Worm (Caenorhabditis elegans) whole organism, mixed stage, embryonic: ENCODE measurements around the gene let-268.

ENCODE experiments used
- M03D4.4 ChIP-seq: sonication (generic microtip); optimal IDR thresholded peaks from 2 replicates; lab custom pipeline; 2017; ENCODE audit warnings: mild to moderate bottlenecking, missing genetic modification characterization, missing compliant biosample characterization
- bed-3 ChIP-seq: fragments of 200-800 bp; sonication (Bioruptor generic); optimal IDR thresholded peaks from 3 replicates; lab custom pipeline; 2018; ENCODE audit warnings: mild to moderate bottlenecking, missing genetic modification characterization, moderate library complexity, missing compliant biosample characterization
- blmp-1 ChIP-seq: fragments of 150-350 bp; optimal IDR thresholded peaks from 2 replicates; lab custom pipeline; 2014; ENCODE audit warnings: missing biosample characterization, missing genetic modification characterization
- ceh-39 ChIP-seq: fragments of 150-350 bp; optimal IDR thresholded peaks from 2 replicates; lab custom pipeline; 2014; ENCODE audit warnings: missing biosample characterization, missing genetic modification characterization
- ceh-43 ChIP-seq: fragments of 200-800 bp; sonication (Bioruptor generic); optimal IDR thresholded peaks from 2 replicates; lab custom pipeline; 2018; ENCODE audit warnings: mild to moderate bottlenecking, missing genetic modification characterization, moderate library complexity, missing compliant biosample characterization
- ceh-83 ChIP-seq: fragments of 200-800 bp; sonication (Bioruptor generic); optimal IDR thresholded peaks from 2 replicates; lab custom pipeline; 2018; ENCODE audit warnings: mild to moderate bottlenecking, missing genetic modification characterization, missing compliant biosample characterization
- ces-1 ChIP-seq: fragments of 150-350 bp; optimal IDR thresholded peaks from 2 replicates; lab custom pipeline; 2014; ENCODE audit warnings: missing biosample characterization, missing genetic modification reagents, missing genetic modification characterization
- cnd-1 ChIP-seq: fragments of 200-800 bp; sonication (Bioruptor generic); optimal IDR thresholded peaks from 2 replicates; lab custom pipeline; 2018; ENCODE audit warnings: mild to moderate bottlenecking, missing genetic modification characterization, missing compliant biosample characterization
- drap-1 ChIP-seq: fragments of 200-800 bp; sonication (Bioruptor generic); optimal IDR thresholded peaks from 3 replicates; lab custom pipeline; 2018; ENCODE audit warnings: mild to moderate bottlenecking, missing genetic modification characterization, missing compliant biosample characterization
- elt-3 ChIP-seq: fragments of 150-350 bp; optimal IDR thresholded peaks from 2 replicates; lab custom pipeline; 2014; ENCODE audit warnings: missing biosample characterization, missing genetic modification characterization
- flh-1 ChIP-seq: fragments of 200-800 bp; sonication (Bioruptor generic); optimal IDR thresholded peaks from 2 replicates; lab custom pipeline; 2018; ENCODE audit warnings: mild to moderate bottlenecking, missing genetic modification characterization, moderate library complexity, missing compliant biosample characterization
- hlh-1 ChIP-seq: fragments of 150-350 bp; optimal IDR thresholded peaks from 2 replicates; lab custom pipeline; 2014; ENCODE audit warnings: missing biosample characterization, missing genetic modification reagents, missing genetic modification characterization
- lin-13 ChIP-seq: fragments of 150-350 bp; optimal IDR thresholded peaks from 2 replicates; lab custom pipeline; 2014; ENCODE audit warnings: missing biosample characterization, missing genetic modification characterization
- lsy-2 ChIP-seq: fragments of 150-350 bp; optimal IDR thresholded peaks from 2 replicates; lab custom pipeline; 2014; ENCODE audit warnings: missing biosample characterization, missing genetic modification characterization
- mab-5 ChIP-seq: fragments of 150-350 bp; optimal IDR thresholded peaks from 2 replicates; lab custom pipeline; 2014; ENCODE audit warnings: missing biosample characterization, missing genetic modification characterization
- mep-1 ChIP-seq: fragments of 150-350 bp; optimal IDR thresholded peaks from 2 replicates; lab custom pipeline; 2017; ENCODE audit warnings: missing biosample characterization, missing genetic modification reagents, missing genetic modification characterization, inconsistent platforms
- mls-2 ChIP-seq: sonication (generic microtip); optimal IDR thresholded peaks from 2 replicates; lab custom pipeline; 2016; ENCODE audit warnings: mild to moderate bottlenecking, missing genetic modification characterization, moderate library complexity, missing compliant biosample characterization
- nhr-12 ChIP-seq: fragments of 150-350 bp; optimal IDR thresholded peaks from 2 replicates; lab custom pipeline; 2014; ENCODE audit warnings: missing biosample characterization, missing genetic modification characterization
- nhr-2 ChIP-seq: fragments of 150-350 bp; optimal IDR thresholded peaks from 2 replicates; lab custom pipeline; 2014; ENCODE audit warnings: missing biosample characterization, missing genetic modification characterization
- nhr-237 ChIP-seq: fragments of 150-350 bp; optimal IDR thresholded peaks from 2 replicates; lab custom pipeline; 2014; ENCODE audit warnings: missing biosample characterization, missing genetic modification characterization
- nhr-76 ChIP-seq: sonication (generic microtip); optimal IDR thresholded peaks from 2 replicates; lab custom pipeline; 2017; ENCODE audit warnings: missing biosample characterization, missing genetic modification characterization
- pha-4 ChIP-seq: fragments of 150-350 bp; optimal IDR thresholded peaks from 2 replicates; lab custom pipeline; 2018; ENCODE audit warnings: missing biosample characterization, missing genetic modification reagents, missing genetic modification characterization
- sem-2 ChIP-seq: fragments of 200-800 bp; sonication (Bioruptor generic); optimal IDR thresholded peaks from 2 replicates; lab custom pipeline; 2018; ENCODE audit warnings: mild to moderate bottlenecking, missing genetic modification characterization, missing compliant biosample characterization
- snpc-4 ChIP-seq: fragments of 150-350 bp; optimal IDR thresholded peaks from 2 replicates; lab custom pipeline; 2014; ENCODE audit warnings: missing biosample characterization, missing genetic modification characterization
- sptf-1 ChIP-seq: sonication (generic microtip); optimal IDR thresholded peaks from 2 replicates; lab custom pipeline; 2017; ENCODE audit warnings: mild to moderate bottlenecking, missing genetic modification characterization, moderate library complexity, missing compliant biosample characterization
- tbx-8 ChIP-seq: fragments of 200-800 bp; sonication (Bioruptor generic); optimal IDR thresholded peaks from 2 replicates; lab custom pipeline; 2018; ENCODE audit warnings: mild to moderate bottlenecking, missing genetic modification characterization, moderate library complexity, missing compliant biosample characterization
- unc-120 ChIP-seq: sonication (generic microtip); optimal IDR thresholded peaks from 2 replicates; lab custom pipeline; 2017; ENCODE audit warnings: missing genetic modification characterization, missing compliant biosample characterization; ENCODE audit not compliant: poor library complexity, severe bottlenecking
- unc-39 ChIP-seq: fragments of 150-350 bp; optimal IDR thresholded peaks from 2 replicates; lab custom pipeline; 2014; ENCODE audit warnings: missing biosample characterization, missing genetic modification characterization
- unc-62 ChIP-seq: fragments of 150-350 bp; optimal IDR thresholded peaks from 2 replicates; lab custom pipeline; 2014; ENCODE audit warnings: missing biosample characterization, missing genetic modification reagents, missing genetic modification characterization
- zip-8 ChIP-seq: fragments of 150-350 bp; optimal IDR thresholded peaks from 2 replicates; lab custom pipeline; 2014; ENCODE audit warnings: missing biosample characterization, missing genetic modification characterization

let-268 gene

ce11 chrII:10040834-10041233 lies 1.1 kb upstream of the let-268 start, which contains the start of gene ogr-2:
Gene ogr-2 (plus strand): TSS chrII:10041134.
- no peak for TF ChIP-seq mep-1 (tag; lab: Kevin White, UChicago)
- TF ChIP-seq nhr-76: no peak
- no peak for TF ChIP-seq ceh-83
- TF ChIP-seq snpc-4 (tag; lab: Kevin White, UChicago): no peak
- TF ChIP-seq sptf-1 (tag; lab: Kevin White, UChicago): no peak
- no peak for TF ChIP-seq nhr-2 (tag; lab: Kevin White, UChicago)
- TF ChIP-seq pha-4 (tag; lab: Kevin White, UChicago): no peak
- TF ChIP-seq M03D4.4 (tag; lab: Kevin White, UChicago): no peak
- no peak for TF ChIP-seq drap-1
- no peak for TF ChIP-seq sem-2
- TF ChIP-seq elt-3 (tag; lab: Kevin White, UChicago): no peak
- TF ChIP-seq unc-62 (GFP tag; lab: Kevin White, UChicago): no peak
- no peak for TF ChIP-seq flh-1 (GFP tag; lab: Kevin White, UChicago)
- TF ChIP-seq ceh-39 (tag; lab: Kevin White, UChicago): no peak
- TF ChIP-seq lin-13 (tag; lab: Kevin White, UChicago): no peak
- TF ChIP-seq hlh-1 (tag; lab: Kevin White, UChicago): no peak
- no peak for TF ChIP-seq tbx-8 (GFP tag; lab: Kevin White, UChicago)

DNA sequence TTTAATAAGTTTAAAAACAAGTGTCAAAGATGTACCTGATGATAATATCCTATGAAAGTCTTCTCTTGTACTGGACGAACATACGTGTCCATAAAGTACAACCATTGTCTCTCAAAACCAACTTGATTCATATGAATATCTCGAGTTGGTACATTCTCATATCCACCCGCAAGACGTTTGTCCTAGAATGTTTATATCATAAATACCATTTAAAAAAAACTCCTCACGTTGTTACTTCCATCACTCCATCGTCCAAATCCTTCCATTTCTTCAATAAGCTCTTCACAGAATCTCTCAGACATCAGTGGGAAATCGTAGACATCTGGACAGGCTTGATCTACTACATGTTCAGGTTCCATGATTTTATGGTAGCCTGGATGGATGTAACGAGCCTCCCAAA lies 4.4 kb downstream of the let-268 start:
- no peak for TF ChIP-seq drap-1
- no peak for TF ChIP-seq mab-5 (tag; lab: Kevin White, UChicago)
- TF ChIP-seq flh-1 (GFP tag; lab: Kevin White, UChicago): no peak
- no peak for TF ChIP-seq lin-13 (tag; lab: Kevin White, UChicago)
- TF ChIP-seq zip-8: no peak

- TF ChIP-seq ces-1 (peak; percentile 59), cnd-1 (tag; lab: Kevin White, UChicago) (peak; percentile 23), drap-1 (peak; percentile 46), lin-13 (tag; lab: Kevin White, UChicago) (peak; percentile 40), ceh-83 (peak; percentile 48), mep-1 (tag; lab: Kevin White, UChicago) (peak; percentile 59), pha-4 (tag; lab: Kevin White, UChicago) (peak; percentile 63), nhr-237 (tag; lab: Kevin White, UChicago) (peak; percentile 35), lsy-2 (tag; lab: Kevin White, UChicago) (peak; percentile 60), sptf-1 (tag; lab: Kevin White, UChicago) (peak; percentile 71)
Observed at ce11 chrII:10033163-10033871, 6.5 kb downstream of the let-268 start, which contains the start of gene mtcu-2. Gene mtcu-2 (minus strand): TSS chrII:10033213.

ce11 chrII:10029890-10030289 lies 9.9 kb downstream of the let-268 start, which contains the start of gene ttc-36:
Gene ttc-36 (plus strand): TSS chrII:10030190.
- TF ChIP-seq ceh-39 (tag; lab: Kevin White, UChicago) (no peak), sptf-1 (tag; lab: Kevin White, UChicago) (no peak), nhr-76 (no peak)

DNA sequence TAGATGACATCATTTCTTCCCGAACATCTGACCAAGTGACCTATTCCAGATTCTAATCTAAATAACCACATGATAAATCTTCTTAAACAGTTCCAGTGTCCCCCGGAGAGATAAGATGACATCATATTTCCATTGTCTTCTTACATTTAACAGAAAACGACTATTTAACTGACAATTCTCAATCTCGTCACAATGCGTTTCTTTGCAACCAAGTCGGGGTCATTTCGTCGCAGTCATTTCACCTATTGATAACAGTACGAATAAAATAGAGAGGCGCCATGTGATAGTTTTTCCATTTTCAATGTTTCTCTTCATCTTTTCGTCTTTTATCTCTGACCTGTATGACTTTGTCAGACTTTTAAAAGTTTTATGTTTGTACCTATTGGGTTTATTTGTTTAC lies 10.7 kb downstream of the let-268 start:
- TF ChIP-seq lsy-2 (tag; lab: Kevin White, UChicago) (no peak), unc-39 (tag; lab: Kevin White, UChicago) (no peak), tbx-8 (GFP tag; lab: Kevin White, UChicago) (no peak), ces-1 (no peak), bed-3 (GFP tag; lab: Kevin White, UChicago) (no peak), nhr-12 (tag; lab: Kevin White, UChicago) (no peak), mep-1 (tag; lab: Kevin White, UChicago) (no peak), hlh-1 (tag; lab: Kevin White, UChicago) (no peak), blmp-1 (tag; lab: Kevin White, UChicago) (no peak), flh-1 (GFP tag; lab: Kevin White, UChicago) (no peak), unc-120 (tag; lab: Kevin White, UChicago) (no peak), elt-3 (tag; lab: Kevin White, UChicago) (no peak), M03D4.4 (tag; lab: Kevin White, UChicago) (no peak), ceh-43 (GFP tag; lab: Kevin White, UChicago) (no peak), mls-2 (tag; lab: Kevin White, UChicago) (no peak)
